Worm (Caenorhabditis elegans) whole organism, L1 larva: ENCODE data around the gene C36E8.4.

ENCODE experiments used
- ceh-63 ChIP-seq: fragments of 200-800 bp; sonication (Bioruptor generic); optimal IDR thresholded peaks from 2 replicates; lab custom pipeline; 2018; ENCODE audit warnings: mild to moderate bottlenecking, missing genetic modification characterization, missing compliant biosample characterization
- efl-1 ChIP-seq, 4 experiments: fragments of 150-350 bp; optimal IDR thresholded peaks in 3 of 4; peaks in 1 of 4; 1 replicate in 1 of 4; 2 replicates in 3 of 4; lab custom pipeline; 2014; ENCODE audit warnings: missing biosample characterization in 2 of 4, missing genetic modification characterization in 2 of 4, missing genetic modification reagents in 2 of 4
- elt-3 ChIP-seq, 6 experiments: fragments of 150-350 bp in 1 of 6; sonication (generic microtip); optimal IDR thresholded peaks; 2 replicates each; lab custom pipeline; 2017 to 2018; ENCODE audit warnings: missing biosample characterization in 6 of 6, missing genetic modification characterization in 6 of 6, inconsistent platforms in 1 of 6
- fkh-10 ChIP-seq: sonication (generic microtip); optimal IDR thresholded peaks from 2 replicates; lab custom pipeline; 2017; ENCODE audit warnings: missing biosample characterization, missing genetic modification reagents, missing genetic modification characterization
- fkh-8 ChIP-seq: sonication (generic microtip); optimal IDR thresholded peaks from 2 replicates; lab custom pipeline; 2016; ENCODE audit warnings: mild to moderate bottlenecking, missing genetic modification characterization, missing compliant biosample characterization
- lin-14 ChIP-seq: fragments of 200-800 bp; sonication (Bioruptor generic); optimal IDR thresholded peaks from 2 replicates; lab custom pipeline; 2018; ENCODE audit warnings: mild to moderate bottlenecking, missing genetic modification characterization, moderate library complexity, missing compliant biosample characterization
- lin-15B ChIP-seq: fragments of 150-350 bp; sonication (generic microtip); optimal IDR thresholded peaks from 3 replicates; lab custom pipeline; 2014; ENCODE audit warnings: missing biosample characterization, missing genetic modification characterization
- lin-35 ChIP-seq, 2 experiments: fragments of 150-350 bp; optimal IDR thresholded peaks; 2 replicates each; lab custom pipeline; 2014; ENCODE audit warnings: missing biosample characterization in 2 of 2, missing genetic modification characterization in 2 of 2, missing genetic modification reagents in 2 of 2
- lsy-2 ChIP-seq, 2 experiments: fragments of 150-350 bp; optimal IDR thresholded peaks; 2 replicates each; lab custom pipeline; 2014; ENCODE audit warnings: missing biosample characterization in 2 of 2, missing genetic modification characterization in 2 of 2
- mep-1 ChIP-seq: fragments of 150-350 bp; optimal IDR thresholded peaks from 2 replicates; lab custom pipeline; 2014; ENCODE audit warnings: missing biosample characterization, missing genetic modification characterization
- nhr-19 ChIP-seq: fragments of 200-800 bp; sonication (Bioruptor generic); conservative IDR thresholded peaks from 2 replicates; pipeline ENCODE4 v1.3.6; 2022; ENCODE audit warnings: missing genetic modification characterization, missing compliant biosample characterization
- nhr-20 ChIP-seq: sonication (generic microtip); optimal IDR thresholded peaks from 2 replicates; lab custom pipeline; 2016; ENCODE audit warnings: mild to moderate bottlenecking, missing genetic modification characterization, missing compliant biosample characterization
- nhr-76 ChIP-seq: sonication (generic microtip); optimal IDR thresholded peaks from 2 replicates; lab custom pipeline; 2017; ENCODE audit warnings: missing biosample characterization, missing genetic modification characterization
- nhr-84 ChIP-seq: sonication (generic microtip); optimal IDR thresholded peaks from 2 replicates; lab custom pipeline; 2017; ENCODE audit warnings: missing biosample characterization, missing genetic modification characterization
- snu-23 ChIP-seq: sonication (generic microtip); optimal IDR thresholded peaks from 2 replicates; lab custom pipeline; 2016; ENCODE audit warnings: missing genetic modification characterization, missing compliant biosample characterization
- tbx-2 ChIP-seq: sonication (generic microtip); optimal IDR thresholded peaks from 2 replicates; lab custom pipeline; 2016; ENCODE audit warnings: missing genetic modification characterization, missing compliant biosample characterization

C36E8.4 gene

DNA sequence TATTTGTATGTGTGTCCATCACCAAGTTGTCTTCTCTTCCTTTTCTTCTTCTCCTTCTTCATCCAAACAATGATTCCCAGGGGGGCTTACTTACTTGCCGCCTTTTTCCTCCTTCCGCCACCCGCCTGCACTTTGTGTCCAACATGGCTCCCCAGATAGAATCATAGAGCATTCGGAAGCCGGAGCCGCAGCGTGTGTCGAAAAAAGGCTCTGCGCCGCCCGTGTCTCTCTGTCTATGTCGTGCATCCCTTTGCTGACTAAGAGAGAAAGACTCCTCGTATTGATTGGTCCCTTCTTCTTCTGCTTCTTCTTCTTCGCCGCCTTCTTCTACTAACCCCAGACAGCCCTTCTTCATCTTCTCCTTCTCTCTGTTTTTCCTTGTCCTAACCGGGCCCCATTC is 51.6 kb downstream of the C36E8.4 start (continued):
- TF ChIP-seq fkh-10 (GFP tag; lab: Kevin White, UChicago) (peak; percentile 15), ceh-63 (GFP tag; lab: Kevin White, UChicago) (no peak), nhr-20 (tag; lab: Kevin White, UChicago) (no peak), fkh-8 (tag; lab: Kevin White, UChicago) (peak; percentile 72), nhr-84 (tag; lab: Kevin White, UChicago) (no peak), elt-3 (tag; optimal IDR thresholded peaks at IDR 0.05; lab: Kevin White, UChicago) (no peak), nhr-76 (tag; lab: Kevin White, UChicago) (no peak), nhr-19 (no peak), lsy-2 (tag; optimal IDR thresholded peaks at IDR 0.05; lab: Kevin White, UChicago) (peak in 1 of 2 experiments; percentile 49), efl-1 (optimal IDR thresholded peaks at IDR 0.05; lab: Kevin White, UChicago) (peak; percentile 22 to 24), efl-1 (GFP tag; optimal IDR thresholded peaks at IDR 0.05 in 1 of 2; lab: Kevin White, UChicago) (no peak), lin-15B (tag; lab: Kevin White, UChicago) (no peak), mep-1 (no peak), tbx-2 (tag; lab: Kevin White, UChicago) (peak; percentile 60), lin-14 (GFP tag; lab: Kevin White, UChicago) (peak; percentile 94), lin-35 (GFP tag; optimal IDR thresholded peaks at IDR 0.05; lab: Kevin White, UChicago) (peak in 1 of 2 experiments; percentile 50), snu-23 (peak; percentile 49)
